Worm (Caenorhabditis elegans): ENCODE results near the gene C03C10.5.

DNA sequence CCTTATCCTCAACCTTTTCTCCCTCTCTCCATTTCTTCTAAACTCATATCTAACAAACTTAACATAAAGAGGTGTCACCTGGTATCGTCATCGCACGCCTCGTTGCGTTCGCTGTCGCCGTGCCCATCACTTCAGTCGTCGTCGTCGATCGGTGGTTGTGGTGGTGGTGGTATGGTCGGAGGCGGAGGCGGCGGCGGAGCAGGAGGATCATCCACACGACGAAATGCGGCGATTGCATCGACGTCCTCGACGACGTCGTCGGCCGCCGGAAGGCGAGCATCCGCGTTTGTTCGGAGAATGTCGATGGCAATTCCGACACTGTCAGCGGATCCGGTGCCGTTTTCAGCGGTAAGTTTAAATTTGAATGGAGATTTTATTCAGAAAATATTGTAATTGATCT lies 42.1 kb upstream of the C03C10.5 start:
- no peak for TF ChIP-seq nhr-77 (tag; optimal IDR thresholded peaks at IDR 0.05)
- no peak for TF ChIP-seq ceh-82 (tag; optimal IDR thresholded peaks at IDR 0.05)
- TF ChIP-seq nhr-11 (tag; optimal IDR thresholded peaks at IDR 0.05) = no peak
- TF ChIP-seq fkh-10 (GFP tag; optimal IDR thresholded peaks at IDR 0.05) = no peak
- no peak for TF ChIP-seq ama-1 (optimal IDR thresholded peaks at IDR 0.05)
- no peak for TF ChIP-seq elt-2 (tag; optimal IDR thresholded peaks at IDR 0.05)
- TF ChIP-seq unc-39 (tag; optimal IDR thresholded peaks at IDR 0.05) = no peak

Data from whole organism, L3 larva.